Fruit fly (Drosophila melanogaster): Measurements from ENCODE around the gene CG9813.

The CG9813 gene

dm6 chr3R:13338030-13338429, 41.5 kb downstream of the CG9813 start, which contains the start of gene PK2-R1:
PK2-R1 (plus strand) TSS chr3R:13338330.
- TF ChIP-seq CG17806 (tag; optimal IDR thresholded peaks at IDR 0.05) (no peak), CG14655 (GFP tag; optimal IDR thresholded peaks at IDR 0.05) (no peak), CG4496 (GFP tag; IDR thresholded peaks at IDR 0.05) (no peak), fd96Ca (GFP tag; IDR thresholded peaks at IDR 0.05) (no peak), CG10348 (GFP tag; IDR thresholded peaks at IDR 0.05) (no peak), CG8159 (tag; optimal IDR thresholded peaks at IDR 0.05) (no peak), Snoo (tag; optimal IDR thresholded peaks at IDR 0.05) (no peak), gl (tag; optimal IDR thresholded peaks at IDR 0.05) (no peak), CG9948 (tag; optimal IDR thresholded peaks at IDR 0.05) (no peak), CG8301 (tag; optimal IDR thresholded peaks at IDR 0.05) (no peak), Pif1A (GFP tag; optimal IDR thresholded peaks at IDR 0.05) (no peak), Ets98B (GFP tag; IDR thresholded peaks at IDR 0.05) (no peak), CG34367 (tag; optimal IDR thresholded peaks at IDR 0.05) (no peak), CG13204 (GFP tag; optimal IDR thresholded peaks at IDR 0.05) (no peak)

- TF ChIP-seq CG34367 (tag; optimal IDR thresholded peaks at IDR 0.05) (no peak), CG17806 (tag; optimal IDR thresholded peaks at IDR 0.05) (no peak), Pif1B (GFP tag; optimal IDR thresholded peaks at IDR 0.05) (no peak), D1 (tag; optimal IDR thresholded peaks at IDR 0.05) (no peak), Snoo (tag; optimal IDR thresholded peaks at IDR 0.05) (no peak), gl (tag; optimal IDR thresholded peaks at IDR 0.05) (no peak), CG10348 (GFP tag; IDR thresholded peaks at IDR 0.05) (no peak), CG15710 (tag; optimal IDR thresholded peaks at IDR 0.05) (no peak), EcR (GFP tag; optimal IDR thresholded peaks at IDR 0.05) (no peak), CG8301 (tag; optimal IDR thresholded peaks at IDR 0.05) (no peak), CG32121 (GFP tag; IDR thresholded peaks at IDR 0.05) (no peak), fd96Ca (GFP tag; IDR thresholded peaks at IDR 0.05) (no peak), Ets98B (GFP tag; IDR thresholded peaks at IDR 0.05) (no peak), CG14655 (GFP tag; optimal IDR thresholded peaks at IDR 0.05) (no peak), CG9948 (tag; optimal IDR thresholded peaks at IDR 0.05) (no peak), Pif1A (GFP tag; optimal IDR thresholded peaks at IDR 0.05) (no peak), rn (GFP tag; IDR thresholded peaks at IDR 0.05) (no peak), CG13204 (GFP tag; optimal IDR thresholded peaks at IDR 0.05) (no peak)
These were observed 45.6 kb downstream of the CG9813 start, which contains the start of gene PK2-R2 for dm6 chr3R:13334007-13334406. PK2-R2 (minus strand) TSS chr3R:13334166.

- TF ChIP-seq fd96Ca (GFP tag; IDR thresholded peaks at IDR 0.05) (no peak), Snoo (tag; optimal IDR thresholded peaks at IDR 0.05) (no peak)
These were observed 46.5 kb downstream of the CG9813 start for dm6 chr3R:13333031-13333430.

All from whole organism, pupa.